Fruit fly (Drosophila melanogaster): ENCODE measurements around the gene CG33061.
A peak's percentile ranks its signal among the peaks of the same experiment; 100 is the strongest.

CG33061 gene

DNA sequence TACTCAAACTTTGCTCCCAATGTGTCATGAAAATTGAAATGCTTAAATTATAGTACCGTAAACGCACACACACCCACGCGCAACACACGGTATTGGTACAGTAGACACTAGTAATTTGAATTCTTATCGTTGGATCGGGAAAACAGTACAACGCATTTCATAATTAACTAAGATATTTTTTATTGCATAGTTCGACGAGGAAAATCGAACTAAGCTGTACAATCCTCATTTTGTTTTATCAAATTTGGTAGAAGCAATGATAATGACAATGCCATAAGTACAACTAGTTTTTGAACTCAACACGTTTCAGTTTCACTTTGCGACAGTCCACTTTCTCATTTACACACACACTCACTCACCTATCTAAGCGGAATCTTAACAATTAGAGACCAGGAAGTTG, 51.2 kb downstream of the CG33061 start (continued):
- peak; percentile 46 for TF ChIP-seq CG9876 (GFP tag; optimal IDR thresholded peaks at IDR 0.05)
- TF ChIP-seq dimm (GFP tag; IDR thresholded peaks at IDR 0.05), result no peak
- TF ChIP-seq CG6175 (GFP tag; IDR thresholded peaks at IDR 0.05), result no peak
- TF ChIP-seq lmd (GFP tag; IDR thresholded peaks at IDR 0.05), result no peak; the same call in 1 of the 2 replicates
- TF ChIP-seq CG7987 (GFP tag; optimal IDR thresholded peaks at IDR 0.05), result no peak
- TF ChIP-seq sens (GFP tag), result peak; percentile 90
- peak; percentile 52 for TF ChIP-seq p53 (GFP tag; optimal IDR thresholded peaks at IDR 0.05)
- TF ChIP-seq z (GFP tag; IDR thresholded peaks at IDR 0.05), result no peak
- peak; percentile 94 for TF ChIP-seq Med (GFP tag)
- no peak for TF ChIP-seq Bdp1 (GFP tag; optimal IDR thresholded peaks at IDR 0.05)
- TF ChIP-seq CG5245 (GFP tag; optimal IDR thresholded peaks at IDR 0.05), result peak; percentile 49
- peak; percentile 1 for TF ChIP-seq Nf-YB (GFP tag; optimal IDR thresholded peaks at IDR 0.05)
- TF ChIP-seq CG8290 (GFP tag; optimal IDR thresholded peaks at IDR 0.05), result no peak
- TF ChIP-seq CG8290 (tag; optimal IDR thresholded peaks at IDR 0.05), result peak in 1 of 2 experiments; percentile 73
- TF ChIP-seq Hr3 (GFP tag; optimal IDR thresholded peaks at IDR 0.05), result peak; percentile 53
- no peak for TF ChIP-seq Tbp (GFP tag; optimal IDR thresholded peaks at IDR 0.05)
- TF ChIP-seq Usf (GFP tag; optimal IDR thresholded peaks at IDR 0.05), result peak; percentile 0
- TF ChIP-seq gce (GFP tag; IDR thresholded peaks at IDR 0.05), result no peak
- TF ChIP-seq sc (optimal IDR thresholded peaks at IDR 0.05), result no peak
- TF ChIP-seq sc (GFP tag; optimal IDR thresholded peaks at IDR 0.05), result no peak
- peak; percentile 27; the same call in 1 of the 2 replicates for TF ChIP-seq Oaz (GFP tag; IDR thresholded peaks at IDR 0.05)
- peak; percentile 59 for TF ChIP-seq CG11247 (GFP tag; IDR thresholded peaks at IDR 0.05)
- peak; percentile 34; the same call in 1 of the 2 replicates for TF ChIP-seq CG4730 (GFP tag; IDR thresholded peaks at IDR 0.05)
- TF ChIP-seq zen2 (GFP tag; IDR thresholded peaks at IDR 0.05; ENCODE audit: partially characterized antibody), result no peak
- peak in 1 of 2 experiments; percentile 80 for TF ChIP-seq Eip74EF (GFP tag; optimal IDR thresholded peaks at IDR 0.05)
- TF ChIP-seq her (GFP tag; optimal IDR thresholded peaks at IDR 0.05), result peak; percentile 61
- peak; percentile 83 for TF ChIP-seq gro (GFP tag; optimal IDR thresholded peaks at IDR 0.05)
- peak; percentile 74 for TF ChIP-seq Fer1 (GFP tag; optimal IDR thresholded peaks at IDR 0.05)
- TF ChIP-seq D19A (tag; optimal IDR thresholded peaks at IDR 0.05), result peak; percentile 60
- TF ChIP-seq CG3407 (GFP tag; optimal IDR thresholded peaks at IDR 0.05), result peak; percentile 28
- no peak for TF ChIP-seq hb (GFP tag; IDR thresholded peaks at IDR 0.05; ENCODE audit: partially characterized antibody)
- no peak for TF ChIP-seq usp (GFP tag; optimal IDR thresholded peaks at IDR 0.05)
- TF ChIP-seq CG11696 (GFP tag; IDR thresholded peaks at IDR 0.05), result no peak
- TF ChIP-seq Sin3A (optimal IDR thresholded peaks at IDR 0.05), result no peak
- peak; percentile 77 for TF ChIP-seq CG17359 (tag; optimal IDR thresholded peaks at IDR 0.05)
- peak; percentile 1 for TF ChIP-seq CG18476 (GFP tag; optimal IDR thresholded peaks at IDR 0.05)
- peak; percentile 70 for TF ChIP-seq sisA (GFP tag; IDR thresholded peaks at IDR 0.05)
- no peak; the same call in 2 of the 3 replicates for TF ChIP-seq ase (GFP tag; IDR thresholded peaks at IDR 0.05)
- TF ChIP-seq CG2120 (GFP tag; optimal IDR thresholded peaks at IDR 0.05), result peak; percentile 85
- no peak for TF ChIP-seq nom (GFP tag; optimal IDR thresholded peaks at IDR 0.05)
- no peak for TF ChIP-seq CG31365 (tag; optimal IDR thresholded peaks at IDR 0.05)
- TF ChIP-seq Sry-β (GFP tag; optimal IDR thresholded peaks at IDR 0.05), result no peak
- TF ChIP-seq CG8944 (GFP tag; optimal IDR thresholded peaks at IDR 0.05), result peak; percentile 66
- peak; percentile 9 for TF ChIP-seq CG33213 (GFP tag; optimal IDR thresholded peaks at IDR 0.05)
- peak; percentile 66 for TF ChIP-seq sob (GFP tag; IDR thresholded peaks at IDR 0.05)
- TF ChIP-seq CG6854 (GFP tag; optimal IDR thresholded peaks at IDR 0.05), result peak; percentile 69
- no peak for TF ChIP-seq CG8478 (optimal IDR thresholded peaks at IDR 0.05)
- TF ChIP-seq CG3065 (GFP tag; optimal IDR thresholded peaks at IDR 0.05), result no peak
- peak; percentile 57 for TF ChIP-seq CG8388 (GFP tag; optimal IDR thresholded peaks at IDR 0.05)
- peak; percentile 50 for TF ChIP-seq CG9609 (GFP tag; optimal IDR thresholded peaks at IDR 0.05)
- TF ChIP-seq zf30C (GFP tag; optimal IDR thresholded peaks at IDR 0.05), result no peak
- peak; percentile 42 for TF ChIP-seq CG31224 (GFP tag; IDR thresholded peaks at IDR 0.05)
- TF ChIP-seq ERR (GFP tag; optimal IDR thresholded peaks at IDR 0.05), result no peak
- TF ChIP-seq danr (GFP tag; IDR thresholded peaks at IDR 0.05), result peak; percentile 61
